Fruit fly (Drosophila melanogaster) whole organism, embryonic: ENCODE measurements around the gene mTerf3.
A peak's percentile ranks its signal among the peaks of the same experiment; 100 is the strongest.

Source experiments
- Antp ChIP-seq: fragments of 200-800 bp; sonication (Bioruptor generic); optimal IDR thresholded peaks from 3 replicates; lab custom pipeline; 2016; ENCODE audit warnings: missing biosample characterization, missing genetic modification characterization
- B-H2 ChIP-seq: fragments of 200-800 bp; sonication (Bioruptor generic); optimal IDR thresholded peaks from 2 replicates; lab custom pipeline; 2018; ENCODE audit warnings: missing biosample characterization, mild to moderate bottlenecking, missing genetic modification characterization
- Bdp1 ChIP-seq: fragments of 200-800 bp; sonication (Bioruptor generic); optimal IDR thresholded peaks from 3 replicates; lab custom pipeline; 2016; ENCODE audit warnings: missing biosample characterization, missing genetic modification characterization
- Bgb ChIP-seq: fragments of 200-800 bp; sonication (Bioruptor generic); IDR thresholded peaks from 2 replicates; pipeline ENCODE4 v1.3.6; 2022; ENCODE audit warnings: missing biosample characterization, missing genetic modification characterization; ENCODE audit not compliant: partially characterized antibody
- CG10209 ChIP-seq: fragments of 200-800 bp; sonication (Bioruptor generic); optimal IDR thresholded peaks from 3 replicates; lab custom pipeline; 2017; ENCODE audit warnings: missing biosample characterization, mild to moderate bottlenecking, missing genetic modification characterization, missing genetic modification reagents
- CG11398 ChIP-seq: fragments of 200-800 bp; sonication (Bioruptor generic); optimal IDR thresholded peaks from 2 replicates; lab custom pipeline; 2016; ENCODE audit warnings: missing biosample characterization, missing genetic modification characterization
- CG11456 ChIP-seq: fragments of 200-800 bp; sonication (Bioruptor generic); IDR thresholded peaks from 3 replicates; pipeline ENCODE4 v1.3.6; 2022; ENCODE audit warnings: missing biosample characterization, missing genetic modification characterization
- CG12299 ChIP-seq: fragments of 200-800 bp; sonication (Bioruptor generic); optimal IDR thresholded peaks from 2 replicates; lab custom pipeline; 2018; ENCODE audit warnings: missing biosample characterization, mild to moderate bottlenecking, missing genetic modification characterization
- CG1233 ChIP-seq: fragments of 200-800 bp; sonication (Bioruptor generic); optimal IDR thresholded peaks from 4 replicates; lab custom pipeline; 2018; ENCODE audit warnings: missing biosample characterization, mild to moderate bottlenecking, missing genetic modification characterization
- CG13624 ChIP-seq: fragments of 200-800 bp; sonication (Bioruptor generic); optimal IDR thresholded peaks from 2 replicates; lab custom pipeline; 2016; ENCODE audit warnings: missing biosample characterization, missing genetic modification characterization
- CG14441 ChIP-seq: fragments of 200-800 bp; sonication (Bioruptor generic); IDR thresholded peaks from 2 replicates; pipeline ENCODE4 v1.3.6; 2022; ENCODE audit warnings: missing biosample characterization, missing genetic modification characterization
- CG14710 ChIP-seq: fragments of 200-800 bp; sonication (Bioruptor generic); optimal IDR thresholded peaks from 3 replicates; lab custom pipeline; 2019; ENCODE audit warnings: missing biosample characterization, mild to moderate bottlenecking, missing genetic modification characterization, moderate library complexity
- CG15269 ChIP-seq: fragments of 200-800 bp; sonication (Bioruptor generic); optimal IDR thresholded peaks from 2 replicates; lab custom pipeline; 2018; ENCODE audit warnings: missing biosample characterization, mild to moderate bottlenecking, missing genetic modification characterization, moderate library complexity
- CG17612 ChIP-seq: fragments of 200-800 bp; sonication (Bioruptor generic); IDR thresholded peaks from 2 replicates; pipeline ENCODE4 v1.3.6; 2022; ENCODE audit warnings: missing biosample characterization, missing genetic modification characterization
- CG17829 ChIP-seq: fragments of 200-800 bp; optimal IDR thresholded peaks from 2 replicates; lab custom pipeline; 2019; ENCODE audit warnings: missing biosample characterization, mild to moderate bottlenecking, missing genetic modification characterization, moderate library complexity
- CG1792 ChIP-seq: fragments of 200-800 bp; sonication (Bioruptor generic); optimal IDR thresholded peaks from 2 replicates; lab custom pipeline; 2016; ENCODE audit warnings: missing biosample characterization, missing genetic modification characterization
- CG2678 ChIP-seq: fragments of 200-800 bp; sonication (Bioruptor generic); optimal IDR thresholded peaks from 3 replicates; lab custom pipeline; 2019; ENCODE audit warnings: missing biosample characterization, mild to moderate bottlenecking, missing genetic modification characterization, moderate library complexity
- CG2712 ChIP-seq: fragments of 200-800 bp; optimal IDR thresholded peaks from 3 replicates; lab custom pipeline; 2019; ENCODE audit warnings: missing biosample characterization, mild to moderate bottlenecking, missing genetic modification characterization, moderate library complexity
- CG30431 ChIP-seq: fragments of 200-800 bp; sonication (Bioruptor generic); optimal IDR thresholded peaks from 2 replicates; lab custom pipeline; 2017; ENCODE audit warnings: missing biosample characterization, missing genetic modification characterization
- CG31441 ChIP-seq: fragments of 200-800 bp; sonication (Bioruptor generic); IDR thresholded peaks from 2 replicates; pipeline ENCODE4 v1.3.6; 2022; ENCODE audit warnings: missing biosample characterization, missing genetic modification characterization
- CG4282 ChIP-seq: fragments of 200-800 bp; sonication (Bioruptor generic); optimal IDR thresholded peaks from 2 replicates; lab custom pipeline; 2016; ENCODE audit warnings: missing biosample characterization, missing genetic modification characterization
- CG4820 ChIP-seq: fragments of 200-800 bp; sonication (Bioruptor generic); optimal IDR thresholded peaks from 3 replicates; lab custom pipeline; 2016; ENCODE audit warnings: missing biosample characterization, missing genetic modification characterization
- CG7372 ChIP-seq: fragments of 200-800 bp; sonication (Bioruptor generic); IDR thresholded peaks from 2 replicates; pipeline ENCODE4 v1.3.6; 2022; ENCODE audit warnings: missing biosample characterization, missing genetic modification characterization
- Eip74EF ChIP-seq, 2 experiments: fragments of 200-800 bp in 1 of 2; fragments of >200 bp in 1 of 2; sonication (Bioruptor generic) in 1 of 2; optimal IDR thresholded peaks; 2 replicates each; lab custom pipeline; 2017 to 2019; ENCODE audit warnings: missing biosample characterization in 2 of 2, missing genetic modification characterization in 2 of 2, mild to moderate bottlenecking in 1 of 2, moderate library complexity in 1 of 2
- HmgD ChIP-seq: fragments of 200-800 bp; sonication (Bioruptor generic); optimal IDR thresholded peaks from 3 replicates; lab custom pipeline; 2016; ENCODE audit warnings: missing biosample characterization, missing genetic modification characterization
- Hr39 ChIP-seq: fragments of >200 bp; optimal IDR thresholded peaks from 2 replicates; lab custom pipeline; 2017
- NC2α ChIP-seq: fragments of 200-800 bp; sonication (Bioruptor generic); optimal IDR thresholded peaks from 2 replicates; lab custom pipeline; 2016; ENCODE audit warnings: missing biosample characterization, missing genetic modification characterization
- NC2β ChIP-seq: fragments of 200-800 bp; sonication (Bioruptor generic); optimal IDR thresholded peaks from 2 replicates; lab custom pipeline; 2016; ENCODE audit warnings: missing biosample characterization, missing genetic modification characterization
- NK7.1 ChIP-seq: fragments of 200-800 bp; sonication (Bioruptor generic); optimal IDR thresholded peaks from 3 replicates; lab custom pipeline; 2016; ENCODE audit warnings: missing biosample characterization, missing genetic modification characterization
- Ravus ChIP-seq: fragments of 200-800 bp; sonication (Bioruptor generic); IDR thresholded peaks from 2 replicates; pipeline ENCODE4 v1.3.6; 2022; ENCODE audit warnings: missing biosample characterization, missing genetic modification characterization
- TFAM ChIP-seq: fragments of 200-800 bp; sonication (Bioruptor generic); optimal IDR thresholded peaks from 2 replicates; lab custom pipeline; 2017; ENCODE audit warnings: missing biosample characterization, missing genetic modification characterization, inconsistent platforms
- aop ChIP-seq: fragments of 200-800 bp; sonication (Bioruptor generic); IDR thresholded peaks from 2 replicates; pipeline ENCODE4 v1.3.6; 2022; ENCODE audit warnings: missing biosample characterization, missing genetic modification characterization
- cad ChIP-seq: fragments of >200 bp; optimal IDR thresholded peaks from 2 replicates; lab custom pipeline; 2017; ENCODE audit warnings: missing biosample characterization, missing genetic modification characterization
- emc ChIP-seq: fragments of 200-800 bp; sonication (Bioruptor generic); optimal IDR thresholded peaks from 2 replicates; lab custom pipeline; 2016; ENCODE audit warnings: missing biosample characterization, missing genetic modification characterization
- eve ChIP-seq, 2 experiments: fragments of >200 bp; optimal IDR thresholded peaks; 2 replicates each; lab custom pipeline; 2017; ENCODE audit warnings: missing biosample characterization in 2 of 2, missing genetic modification characterization in 2 of 2
- fd3F ChIP-seq: fragments of 200-800 bp; sonication (Bioruptor generic); optimal IDR thresholded peaks from 2 replicates; lab custom pipeline; 2018; ENCODE audit warnings: missing biosample characterization, mild to moderate bottlenecking, missing genetic modification characterization, moderate library complexity
- gce ChIP-seq: fragments of 200-800 bp; sonication (Bioruptor generic); IDR thresholded peaks from 3 replicates; pipeline ENCODE4 v1.3.6; 2022; ENCODE audit warnings: missing biosample characterization, missing genetic modification characterization
- hth ChIP-seq: fragments of >200 bp; optimal IDR thresholded peaks from 2 replicates; lab custom pipeline; 2017; ENCODE audit warnings: inconsistent platforms
- inv ChIP-seq: fragments of 200-800 bp; sonication (Bioruptor generic); IDR thresholded peaks from 2 replicates; pipeline ENCODE4 v1.3.6; 2022; ENCODE audit warnings: missing biosample characterization, missing genetic modification characterization; ENCODE audit not compliant: partially characterized antibody
- jing ChIP-seq: fragments of 200-800 bp; sonication (Bioruptor generic); optimal IDR thresholded peaks from 2 replicates; lab custom pipeline; 2018; ENCODE audit warnings: missing biosample characterization, mild to moderate bottlenecking, missing genetic modification characterization
- pho ChIP-seq: fragments of 200-800 bp; sonication (Bioruptor generic); optimal IDR thresholded peaks from 2 replicates; lab custom pipeline; 2016; ENCODE audit warnings: missing biosample characterization, missing genetic modification characterization
- sens-2 ChIP-seq: fragments of 200-800 bp; sonication (Bioruptor generic); IDR thresholded peaks from 2 replicates; pipeline ENCODE4 v1.3.6; 2022; ENCODE audit warnings: missing biosample characterization, missing genetic modification characterization
- slbo ChIP-seq: fragments of 200-800 bp; sonication (Bioruptor generic); IDR thresholded peaks from 2 replicates; pipeline ENCODE4 v1.3.6; 2022; ENCODE audit warnings: missing biosample characterization, missing genetic modification characterization
- slp2 ChIP-seq: fragments of 200-800 bp; sonication (Bioruptor generic); optimal IDR thresholded peaks from 2 replicates; lab custom pipeline; 2016; ENCODE audit warnings: missing biosample characterization, missing genetic modification characterization
- sqz ChIP-seq: fragments of 200-800 bp; sonication (Bioruptor generic); optimal IDR thresholded peaks from 3 replicates; lab custom pipeline; 2018; ENCODE audit warnings: missing biosample characterization, mild to moderate bottlenecking, missing genetic modification characterization
- sr ChIP-seq: fragments of 200-800 bp; sonication (Bioruptor generic); IDR thresholded peaks from 3 replicates; pipeline ENCODE4 v1.3.6; 2022; ENCODE audit warnings: missing biosample characterization, missing genetic modification characterization
- ssp ChIP-seq: fragments of 200-800 bp; sonication (Bioruptor generic); IDR thresholded peaks from 2 replicates; pipeline ENCODE4 v1.3.6; 2022; ENCODE audit warnings: missing biosample characterization, missing genetic modification characterization
- tin ChIP-seq: fragments of 200-800 bp; sonication (Bioruptor generic); optimal IDR thresholded peaks from 3 replicates; lab custom pipeline; 2016; ENCODE audit warnings: missing biosample characterization, missing genetic modification characterization
- tna ChIP-seq: fragments of 200-800 bp; sonication (Bioruptor generic); IDR thresholded peaks from 2 replicates; pipeline ENCODE4 v1.3.6; 2022; ENCODE audit warnings: missing biosample characterization, missing genetic modification characterization; ENCODE audit not compliant: partially characterized antibody
- vvl ChIP-seq: fragments of 200-800 bp; sonication (Bioruptor generic); IDR thresholded peaks from 2 replicates; pipeline ENCODE4 v1.3.6; 2022; ENCODE audit warnings: missing biosample characterization, missing genetic modification characterization
- wek ChIP-seq: fragments of 200-800 bp; sonication (Bioruptor generic); optimal IDR thresholded peaks from 3 replicates; lab custom pipeline; 2018; ENCODE audit warnings: missing biosample characterization, mild to moderate bottlenecking, missing genetic modification characterization, moderate library complexity
- zen2 ChIP-seq: fragments of 200-800 bp; sonication (Bioruptor generic); IDR thresholded peaks from 3 replicates; pipeline ENCODE4 v1.3.6; 2022; ENCODE audit warnings: missing biosample characterization, missing genetic modification characterization; ENCODE audit not compliant: partially characterized antibody

The mTerf3 gene

dm6 chr3L:20508136-20508635 lies 12.4 kb downstream of the mTerf3 start (continued):
- peak; percentile 93 for TF ChIP-seq CG1233
- TF ChIP-seq emc, result peak; percentile 91
- peak; percentile 94 for TF ChIP-seq CG15269
- peak; percentile 95 for TF ChIP-seq pho (GFP tag; lab: Kevin White, UChicago)
- TF ChIP-seq wek (GFP tag; lab: Kevin White, UChicago), result peak; percentile 60
- TF ChIP-seq CG11456 (GFP tag; lab: Robert Waterston, UW), result peak; percentile 97
- peak; percentile 89 for TF ChIP-seq Antp (GFP tag; lab: Kevin White, UChicago)
- peak; percentile 65 for TF ChIP-seq sqz (GFP tag; lab: Kevin White, UChicago)
- peak; percentile 83 for TF ChIP-seq CG11398 (GFP tag; lab: Kevin White, UChicago)
- peak; percentile 82 for TF ChIP-seq NC2β (GFP tag; lab: Kevin White, UChicago)
- peak; percentile 65 for TF ChIP-seq Bgb (GFP tag; lab: Robert Waterston, UW)
- peak; percentile 94 for TF ChIP-seq fd3F (GFP tag; lab: Kevin White, UChicago)
- TF ChIP-seq ssp, result peak; percentile 86
- peak; percentile 60 for TF ChIP-seq CG4282 (GFP tag; lab: Kevin White, UChicago)
- TF ChIP-seq CG1792 (GFP tag; lab: Kevin White, UChicago), result peak; percentile 89
- peak; percentile 75 for TF ChIP-seq CG30431
- TF ChIP-seq inv, result peak; percentile 76
- TF ChIP-seq vvl (GFP tag; lab: Robert Waterston, UW), result peak; percentile 96
- TF ChIP-seq tna, result no peak; the same call in 1 of the 2 replicates
- peak; percentile 87 for TF ChIP-seq CG31441
- TF ChIP-seq Hr39 (lab: Kevin White, UChicago), result no peak
- TF ChIP-seq zen2 (GFP tag; lab: Robert Waterston, UW), result no peak
- peak in 1 of 2 experiments; percentile 85 for TF ChIP-seq Eip74EF (GFP tag; optimal IDR thresholded peaks at IDR 0.05; lab: Kevin White, UChicago)
- TF ChIP-seq slp2 (GFP tag; lab: Kevin White, UChicago), result peak; percentile 88
- peak; percentile 4 for TF ChIP-seq CG14441 (GFP tag; lab: Robert Waterston, UW)
- peak; percentile 73; the same call in 1 of the 3 replicates for TF ChIP-seq gce (GFP tag; lab: Robert Waterston, UW)
- peak; percentile 94 for TF ChIP-seq CG10209 (GFP tag; lab: Kevin White, UChicago)
- peak; percentile 78 for TF ChIP-seq Bdp1 (GFP tag; lab: Kevin White, UChicago)
- peak; percentile 77 for TF ChIP-seq CG12299 (tag; lab: Kevin White, UChicago)
- peak; percentile 90 for TF ChIP-seq CG4820 (GFP tag; lab: Kevin White, UChicago)
- TF ChIP-seq CG2712, result peak; percentile 89
- peak; percentile 81 for TF ChIP-seq Ravus
- peak; percentile 95 for TF ChIP-seq CG7372 (GFP tag; lab: Robert Waterston, UW)
- TF ChIP-seq TFAM (GFP tag; lab: Kevin White, UChicago), result peak; percentile 38
- peak in 1 of 2 experiments; percentile 80 for TF ChIP-seq eve (GFP tag; optimal IDR thresholded peaks at IDR 0.05; lab: Kevin White, UChicago)
- peak; percentile 98 for TF ChIP-seq slbo (GFP tag; lab: Robert Waterston, UW)
- TF ChIP-seq aop, result no peak
- TF ChIP-seq CG13624 (GFP tag; lab: Kevin White, UChicago), result peak; percentile 97
- no peak for TF ChIP-seq hth (lab: Kevin White, UChicago)
- TF ChIP-seq NC2α, result peak; percentile 81
- peak; percentile 80 for TF ChIP-seq jing (GFP tag; lab: Kevin White, UChicago)
- TF ChIP-seq CG17612 (GFP tag; lab: Robert Waterston, UW), result peak; percentile 91
- TF ChIP-seq CG2678 (tag; lab: Kevin White, UChicago), result peak; percentile 98
- TF ChIP-seq HmgD (GFP tag; lab: Kevin White, UChicago), result peak; percentile 81
- no peak for TF ChIP-seq cad (GFP tag; lab: Kevin White, UChicago)
- peak; percentile 96 for TF ChIP-seq B-H2 (GFP tag; lab: Kevin White, UChicago)
- peak; percentile 71 for TF ChIP-seq NK7.1 (GFP tag; lab: Kevin White, UChicago)
- peak; percentile 83 for TF ChIP-seq CG14710 (tag; lab: Kevin White, UChicago)
- TF ChIP-seq sens-2 (GFP tag; lab: Robert Waterston, UW), result peak; percentile 79
- peak; percentile 95 for TF ChIP-seq tin (GFP tag; lab: Kevin White, UChicago)
- peak; percentile 90 for TF ChIP-seq CG17829 (tag; lab: Kevin White, UChicago)
- TF ChIP-seq sr (GFP tag; lab: Robert Waterston, UW), result no peak; the same call in 1 of the 3 replicates
